Worm (Caenorhabditis elegans): ENCODE measurements around the gene F48B9.3.

Gene F48B9.3

DNA sequence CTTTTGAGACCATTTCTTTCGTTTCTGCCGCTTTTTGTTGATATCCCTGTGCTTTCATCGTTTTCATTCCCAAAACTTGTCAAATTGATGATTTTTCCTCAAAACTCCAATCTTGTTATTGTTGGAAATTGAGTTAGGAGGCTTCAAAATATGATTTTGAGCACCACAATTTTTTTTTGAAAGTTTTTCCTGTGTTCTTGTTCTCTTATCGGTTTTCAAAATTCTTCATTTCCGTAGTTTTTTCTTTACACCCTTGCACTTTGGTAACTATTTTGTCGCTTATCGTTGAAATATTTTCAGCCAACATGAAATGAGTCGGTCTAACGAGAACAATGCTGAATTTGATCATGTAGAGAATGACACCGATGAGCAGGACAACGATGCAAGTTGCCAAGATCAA is 15.7 kb downstream of the F48B9.3 start, which contains the start of gene F48B9.1:
F48B9.1 (plus strand) TSS at position 301 of the 400 bp plus-strand sequence.
- no peak for TF ChIP-seq ama-1 (optimal IDR thresholded peaks at IDR 0.05)
- no peak for TF ChIP-seq B0310.2 (tag; optimal IDR thresholded peaks at IDR 0.05)
- no peak for TF ChIP-seq flt-1 (GFP tag; IDR thresholded peaks at IDR 0.05)
- TF ChIP-seq tra-4 (tag; optimal IDR thresholded peaks at IDR 0.05): no peak
- no peak for TF ChIP-seq tbx-11 (GFP tag; IDR thresholded peaks at IDR 0.05)

DNA sequence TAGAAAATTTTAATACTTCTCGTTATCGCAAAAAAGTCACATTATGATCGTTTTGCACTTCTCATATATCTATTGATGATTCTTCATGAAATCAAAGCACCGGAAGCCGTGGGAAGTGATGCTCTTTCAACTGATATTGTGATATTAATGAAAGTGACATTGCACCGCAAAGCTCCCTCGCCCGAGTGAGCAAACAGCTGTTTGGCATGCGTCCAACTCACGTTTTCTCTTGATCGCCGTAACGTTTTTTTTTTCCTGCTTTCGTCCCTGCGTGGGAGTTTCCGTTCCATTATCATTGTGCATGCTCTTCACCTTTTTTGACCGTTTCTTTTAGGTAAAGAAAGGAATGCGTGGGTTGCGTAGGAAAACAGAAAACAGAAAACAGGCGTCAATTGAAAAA is 24.0 kb downstream of the F48B9.3 start:
- TF ChIP-seq scrt-1 (GFP tag; IDR thresholded peaks at IDR 0.05) (no peak), hmg-4 (GFP tag; optimal IDR thresholded peaks at IDR 0.05) (no peak), ets-7 (tag; optimal IDR thresholded peaks at IDR 0.05) (no peak), sea-1 (GFP tag; conservative IDR thresholded peaks at IDR 0.05) (no peak), ceh-13 (GFP tag; optimal IDR thresholded peaks at IDR 0.05) (no peak), aly-1 (tag; optimal IDR thresholded peaks at IDR 0.05) (no peak), flt-1 (GFP tag; IDR thresholded peaks at IDR 0.05) (no peak), tra-4 (tag; optimal IDR thresholded peaks at IDR 0.05) (no peak), pes-1 (GFP tag; IDR thresholded peaks at IDR 0.05) (no peak), ama-1 (optimal IDR thresholded peaks at IDR 0.05) (no peak), B0310.2 (tag; optimal IDR thresholded peaks at IDR 0.05) (no peak), hmbx-1 (tag; optimal IDR thresholded peaks at IDR 0.05) (no peak), ceh-36 (tag; optimal IDR thresholded peaks at IDR 0.05) (no peak), tbx-11 (GFP tag; IDR thresholded peaks at IDR 0.05) (no peak)

DNA sequence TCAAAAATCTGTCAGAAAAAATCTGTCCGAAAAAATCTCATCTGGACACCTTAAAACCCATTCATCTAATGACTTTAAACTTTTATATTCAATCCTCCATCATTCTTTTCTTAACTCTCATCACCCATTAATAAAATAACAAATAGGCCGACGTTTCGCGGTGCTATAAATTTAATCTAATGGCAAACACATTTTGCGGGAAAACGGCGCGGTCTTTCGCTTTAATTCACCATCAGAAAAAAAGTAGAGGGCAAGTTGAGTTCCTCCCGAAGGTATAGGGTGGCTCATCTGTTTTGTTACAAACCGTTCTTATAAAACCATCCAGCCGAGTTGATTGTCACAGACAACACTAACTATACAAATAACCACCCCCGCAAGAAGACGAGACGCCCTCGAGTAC is 25.9 kb downstream of the F48B9.3 start:
- TF ChIP-seq hnd-1 (tag; optimal IDR thresholded peaks at IDR 0.05) (no peak), aly-1 (tag; optimal IDR thresholded peaks at IDR 0.05) (no peak), tra-4 (tag; optimal IDR thresholded peaks at IDR 0.05) (no peak), B0310.2 (tag; optimal IDR thresholded peaks at IDR 0.05) (no peak), hmbx-1 (tag; optimal IDR thresholded peaks at IDR 0.05) (no peak), flt-1 (GFP tag; IDR thresholded peaks at IDR 0.05) (no peak), sea-1 (GFP tag; conservative IDR thresholded peaks at IDR 0.05) (no peak), ceh-36 (tag; optimal IDR thresholded peaks at IDR 0.05) (no peak), tbx-11 (GFP tag; IDR thresholded peaks at IDR 0.05) (no peak), ets-7 (tag; optimal IDR thresholded peaks at IDR 0.05) (no peak), ama-1 (optimal IDR thresholded peaks at IDR 0.05) (no peak), F13C5.2 (tag; optimal IDR thresholded peaks at IDR 0.05) (no peak), tbx-37 (GFP tag; conservative IDR thresholded peaks at IDR 0.05) (no peak), pes-1 (GFP tag; IDR thresholded peaks at IDR 0.05) (no peak), ceh-13 (GFP tag; optimal IDR thresholded peaks at IDR 0.05) (no peak), hmg-4 (GFP tag; optimal IDR thresholded peaks at IDR 0.05) (no peak), scrt-1 (GFP tag; IDR thresholded peaks at IDR 0.05) (no peak)

DNA sequence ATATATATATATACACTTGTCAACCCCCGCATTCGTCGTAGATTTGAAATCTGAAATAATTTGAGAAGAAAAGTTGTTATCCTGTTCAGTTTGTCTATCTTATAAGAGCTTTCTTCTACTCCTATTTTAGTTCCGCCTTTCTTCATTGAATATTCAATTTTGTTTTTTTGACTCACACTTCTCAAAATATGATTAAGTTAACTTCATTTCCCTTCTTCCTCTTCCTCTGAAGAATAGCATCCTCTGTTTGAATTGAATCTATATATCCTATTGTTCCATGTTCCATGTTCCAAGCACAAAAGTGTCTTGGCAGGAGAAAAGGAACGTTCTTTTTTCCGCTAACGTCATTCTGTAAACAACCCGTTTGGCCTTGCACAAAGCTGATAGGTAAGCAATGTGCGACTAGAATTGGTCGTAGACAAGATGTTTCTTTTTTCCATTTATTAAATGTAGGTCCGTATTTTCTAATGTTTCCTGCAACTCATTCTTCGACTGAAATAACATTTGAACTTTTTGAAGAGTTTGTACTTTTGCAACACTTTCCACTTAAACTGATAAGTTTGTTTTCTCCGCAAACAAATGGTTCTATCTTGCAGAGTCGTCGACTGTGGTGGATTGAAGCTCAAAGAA is 27.2 kb downstream of the F48B9.3 start, which contains the start of gene gap-1:
gap-1 (plus strand) TSS at position 580 of the 630 bp plus-strand sequence.
- TF ChIP-seq ama-1 (optimal IDR thresholded peaks at IDR 0.05) (no peak), tbx-11 (GFP tag; IDR thresholded peaks at IDR 0.05) (no peak), flt-1 (GFP tag; IDR thresholded peaks at IDR 0.05) (no peak)

DNA sequence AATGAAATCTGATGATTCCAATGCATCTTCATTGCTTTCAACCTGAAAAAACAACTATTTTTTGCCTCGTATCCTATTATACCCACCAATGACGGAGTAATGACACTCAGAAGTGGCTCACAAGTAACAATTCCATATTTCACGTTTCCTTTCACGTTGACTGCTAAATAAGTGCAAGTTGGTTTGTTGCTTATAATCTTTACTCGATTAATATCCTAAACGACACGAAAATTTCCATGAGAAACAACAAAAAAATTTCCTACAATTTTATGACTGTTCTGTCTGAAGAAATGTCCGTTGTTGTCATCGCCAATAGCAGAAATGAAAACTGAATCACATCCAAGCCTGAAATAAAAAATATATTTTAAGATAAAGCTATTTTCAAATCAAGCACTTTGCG is 32.6 kb downstream of the F48B9.3 start:
- TF ChIP-seq tra-4 (tag; optimal IDR thresholded peaks at IDR 0.05): no peak
- TF ChIP-seq ceh-36 (tag; optimal IDR thresholded peaks at IDR 0.05): no peak
- TF ChIP-seq sea-1 (GFP tag; conservative IDR thresholded peaks at IDR 0.05): no peak
- no peak for TF ChIP-seq flt-1 (GFP tag; IDR thresholded peaks at IDR 0.05)
- TF ChIP-seq tbx-37 (GFP tag; conservative IDR thresholded peaks at IDR 0.05): no peak
- no peak for TF ChIP-seq hmg-4 (GFP tag; optimal IDR thresholded peaks at IDR 0.05)
- no peak for TF ChIP-seq aly-1 (tag; optimal IDR thresholded peaks at IDR 0.05)
- no peak for TF ChIP-seq tbx-11 (GFP tag; IDR thresholded peaks at IDR 0.05)
- TF ChIP-seq ceh-13 (GFP tag; optimal IDR thresholded peaks at IDR 0.05): no peak
- TF ChIP-seq F13C5.2 (tag; optimal IDR thresholded peaks at IDR 0.05): no peak
- no peak for TF ChIP-seq pes-1 (GFP tag; IDR thresholded peaks at IDR 0.05)
- TF ChIP-seq ama-1 (optimal IDR thresholded peaks at IDR 0.05): no peak
- no peak for TF ChIP-seq scrt-1 (GFP tag; IDR thresholded peaks at IDR 0.05)
- no peak for TF ChIP-seq ets-7 (tag; optimal IDR thresholded peaks at IDR 0.05)
- TF ChIP-seq hmbx-1 (tag; optimal IDR thresholded peaks at IDR 0.05): no peak
- no peak for TF ChIP-seq hnd-1 (tag; optimal IDR thresholded peaks at IDR 0.05)
- no peak for TF ChIP-seq B0310.2 (tag; optimal IDR thresholded peaks at IDR 0.05)

DNA sequence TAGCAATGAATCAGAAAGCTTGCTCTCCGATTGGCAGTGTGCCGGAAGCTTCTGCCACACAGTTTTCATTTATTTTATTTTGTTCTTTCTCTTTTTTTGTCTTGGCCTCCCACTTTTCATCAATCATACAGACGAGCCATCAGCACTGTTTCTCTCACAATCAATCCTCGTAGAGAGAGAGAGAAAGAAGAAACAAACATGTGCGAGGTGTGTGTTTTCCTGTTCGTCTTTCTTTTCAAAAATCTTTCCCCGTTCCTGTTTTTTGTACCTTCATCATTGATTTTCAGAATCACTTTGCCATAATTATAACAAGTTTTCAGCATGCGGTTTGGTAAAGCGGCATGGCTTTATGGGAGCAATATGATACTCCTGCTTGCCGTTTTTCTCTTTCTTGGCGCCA is 34.3 kb downstream of the F48B9.3 start, which contains the start of gene T24C12.1:
T24C12.1 (plus strand) TSS at position 301 of the 400 bp plus-strand sequence.
- TF ChIP-seq tra-4 (tag; optimal IDR thresholded peaks at IDR 0.05) (no peak), B0310.2 (tag; optimal IDR thresholded peaks at IDR 0.05) (no peak), sea-1 (GFP tag; conservative IDR thresholded peaks at IDR 0.05) (no peak), ets-7 (tag; optimal IDR thresholded peaks at IDR 0.05) (no peak), pes-1 (GFP tag; IDR thresholded peaks at IDR 0.05) (no peak), aly-1 (tag; optimal IDR thresholded peaks at IDR 0.05) (no peak), ceh-13 (GFP tag; optimal IDR thresholded peaks at IDR 0.05) (no peak), hmbx-1 (tag; optimal IDR thresholded peaks at IDR 0.05) (no peak), tbx-11 (GFP tag; IDR thresholded peaks at IDR 0.05) (no peak), ceh-36 (tag; optimal IDR thresholded peaks at IDR 0.05) (no peak), hmg-4 (GFP tag; optimal IDR thresholded peaks at IDR 0.05) (no peak), scrt-1 (GFP tag; IDR thresholded peaks at IDR 0.05) (no peak), ama-1 (optimal IDR thresholded peaks at IDR 0.05) (no peak)

DNA sequence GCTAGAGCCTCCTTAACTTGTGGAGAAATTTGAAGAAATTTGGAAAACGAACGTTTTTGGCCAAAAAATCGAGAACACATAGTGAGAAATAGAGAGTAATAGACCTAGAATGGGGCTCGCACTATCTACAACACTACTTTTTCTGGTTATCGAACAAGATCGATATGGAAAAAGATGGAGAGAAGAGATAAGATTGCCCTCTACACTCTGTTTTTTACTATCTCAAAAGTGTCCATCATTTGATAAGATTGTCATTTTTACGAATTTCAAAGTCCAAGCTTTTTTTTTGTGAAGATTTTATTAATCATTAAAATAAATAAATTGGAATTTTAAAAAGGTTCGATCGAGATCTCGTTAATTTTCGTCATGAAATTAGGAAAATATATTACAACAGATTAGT is 38.9 kb downstream of the F48B9.3 start, which contains the start of gene T24C12.3:
T24C12.3 (minus strand) TSS at position 134 of the 400 bp plus-strand sequence.
- TF ChIP-seq ama-1 (optimal IDR thresholded peaks at IDR 0.05) (no peak), F13C5.2 (tag; optimal IDR thresholded peaks at IDR 0.05) (no peak), scrt-1 (GFP tag; IDR thresholded peaks at IDR 0.05) (no peak), tbx-37 (GFP tag; conservative IDR thresholded peaks at IDR 0.05) (no peak)

DNA sequence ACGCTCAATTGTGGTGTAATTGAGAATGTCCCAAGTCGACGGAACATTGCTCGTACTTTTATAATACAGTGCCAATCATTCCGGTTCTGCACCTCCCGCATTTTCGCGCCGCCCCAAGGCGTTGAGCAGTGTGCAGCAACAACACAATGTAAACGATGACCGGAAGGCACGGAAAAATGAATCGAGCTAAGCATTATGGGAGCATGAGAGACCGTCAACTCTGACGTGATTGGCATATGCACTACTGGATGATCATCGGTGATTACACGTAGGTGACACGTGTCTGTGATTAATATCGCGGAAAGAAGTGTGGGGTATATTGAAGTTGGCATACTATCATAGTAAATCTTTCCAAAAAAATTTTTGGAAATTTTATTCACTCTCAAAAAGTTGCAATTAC is 40.1 kb downstream of the F48B9.3 start, which contains the start of gene T24C12.4:
T24C12.4 (minus strand) TSS at position 101 of the 400 bp plus-strand sequence.
- TF ChIP-seq ama-1 (optimal IDR thresholded peaks at IDR 0.05) (no peak), pes-1 (GFP tag; IDR thresholded peaks at IDR 0.05) (no peak), tbx-11 (GFP tag; IDR thresholded peaks at IDR 0.05) (no peak), ceh-13 (GFP tag; optimal IDR thresholded peaks at IDR 0.05) (no peak), hmg-4 (GFP tag; optimal IDR thresholded peaks at IDR 0.05) (no peak), flt-1 (GFP tag; IDR thresholded peaks at IDR 0.05) (no peak), tra-4 (tag; optimal IDR thresholded peaks at IDR 0.05) (no peak), B0310.2 (tag; optimal IDR thresholded peaks at IDR 0.05) (no peak), sea-1 (GFP tag; conservative IDR thresholded peaks at IDR 0.05) (no peak), ceh-36 (tag; optimal IDR thresholded peaks at IDR 0.05) (no peak), scrt-1 (GFP tag; IDR thresholded peaks at IDR 0.05) (no peak), ets-7 (tag; optimal IDR thresholded peaks at IDR 0.05) (no peak)

Data from whole organism, early embryonic.